Worm (Caenorhabditis elegans): ENCODE results near the gene fip-3.

Gene fip-3

ce11 chrIII:8628405-8628982 lies 39.2 kb upstream of the fip-3 start, which contains the start of the genes polk-1 and gpr-1:
TSS of gene polk-1 (minus strand) at chrIII:8628590.
TSS of gene gpr-1 (plus strand) at chrIII:8628932.
- TF ChIP-seq nhr-237 (tag; optimal IDR thresholded peaks at IDR 0.05) (no peak), ces-1 (GFP tag; optimal IDR thresholded peaks at IDR 0.05) (peak; percentile 16), elt-3 (tag; optimal IDR thresholded peaks at IDR 0.05) (no peak), tbx-8 (GFP tag; optimal IDR thresholded peaks at IDR 0.05) (no peak), bed-3 (GFP tag; optimal IDR thresholded peaks at IDR 0.05) (no peak), ztf-11 (tag; optimal IDR thresholded peaks at IDR 0.05) (no peak), lsy-2 (tag; optimal IDR thresholded peaks at IDR 0.05) (peak; percentile 34), unc-39 (tag; optimal IDR thresholded peaks at IDR 0.05) (no peak), nhr-2 (tag; optimal IDR thresholded peaks at IDR 0.05) (no peak), mep-1 (tag; optimal IDR thresholded peaks at IDR 0.05) (peak; percentile 23), nhr-76 (tag; optimal IDR thresholded peaks at IDR 0.05) (no peak), nhr-12 (tag; optimal IDR thresholded peaks at IDR 0.05) (no peak)

ce11 chrIII:8625125-8625524 lies 35.8 kb upstream of the fip-3 start:
- TF ChIP-seq flh-1 (GFP tag; optimal IDR thresholded peaks at IDR 0.05) (no peak), tbx-8 (GFP tag; optimal IDR thresholded peaks at IDR 0.05) (no peak), sem-2 (GFP tag; optimal IDR thresholded peaks at IDR 0.05) (no peak), bed-3 (GFP tag; optimal IDR thresholded peaks at IDR 0.05) (no peak), ceh-39 (tag; optimal IDR thresholded peaks at IDR 0.05) (no peak), elt-1 (tag; optimal IDR thresholded peaks at IDR 0.05; ENCODE audit: borderline replicate concordance, insufficient read depth) (no peak), ham-2 (GFP tag; optimal IDR thresholded peaks at IDR 0.05) (no peak)

ce11 chrIII:8622435-8622834 lies 33.1 kb upstream of the fip-3 start, which contains the start of gene ceh-16:
TSS of gene ceh-16 (plus strand) at chrIII:8622735.
- peak; percentile 76 for TF ChIP-seq nhr-2 (tag; optimal IDR thresholded peaks at IDR 0.05)
- TF ChIP-seq tbx-8 (GFP tag; optimal IDR thresholded peaks at IDR 0.05) = no peak
- TF ChIP-seq nhr-76 (tag; optimal IDR thresholded peaks at IDR 0.05) = no peak
- no peak for TF ChIP-seq nhr-12 (tag; optimal IDR thresholded peaks at IDR 0.05)
- TF ChIP-seq lsy-2 (tag; optimal IDR thresholded peaks at IDR 0.05) = no peak
- no peak for TF ChIP-seq flh-1 (GFP tag; optimal IDR thresholded peaks at IDR 0.05)

- TF ChIP-seq zip-8 (tag; optimal IDR thresholded peaks at IDR 0.05) (peak; percentile 92), nhr-2 (tag; optimal IDR thresholded peaks at IDR 0.05) (peak; percentile 36), sptf-1 (tag; optimal IDR thresholded peaks at IDR 0.05) (no peak)
Observed at ce11 chrIII:8621982-8622381, 32.7 kb upstream of the fip-3 start.

ce11 chrIII:8621002-8621401 lies 31.7 kb upstream of the fip-3 start:
- TF ChIP-seq sptf-1 (tag; optimal IDR thresholded peaks at IDR 0.05) (no peak), pha-4 (tag; optimal IDR thresholded peaks at IDR 0.05) (no peak), elt-1 (tag; optimal IDR thresholded peaks at IDR 0.05; ENCODE audit: borderline replicate concordance, insufficient read depth) (peak; percentile 37), lsy-2 (tag; optimal IDR thresholded peaks at IDR 0.05) (peak; percentile 13), flh-1 (GFP tag; optimal IDR thresholded peaks at IDR 0.05) (no peak)

- TF ChIP-seq ceh-43 (GFP tag; optimal IDR thresholded peaks at IDR 0.05) (no peak), pha-4 (tag; optimal IDR thresholded peaks at IDR 0.05) (no peak), nhr-2 (tag; optimal IDR thresholded peaks at IDR 0.05) (peak; percentile 91), elt-1 (tag; optimal IDR thresholded peaks at IDR 0.05; ENCODE audit: borderline replicate concordance, insufficient read depth) (peak; percentile 19), unc-62 (GFP tag; optimal IDR thresholded peaks at IDR 0.05) (peak; percentile 49), mep-1 (tag; optimal IDR thresholded peaks at IDR 0.05) (no peak), bed-3 (GFP tag; optimal IDR thresholded peaks at IDR 0.05) (no peak), zip-8 (tag; optimal IDR thresholded peaks at IDR 0.05) (no peak)
Observed at ce11 chrIII:8620259-8620658, 31.0 kb upstream of the fip-3 start.

ce11 chrIII:8618412-8618960 lies 29.2 kb upstream of the fip-3 start, which contains the start of gene C13G5.2:
TSS of gene C13G5.2 (minus strand) at chrIII:8618462.
- TF ChIP-seq tbx-8 (GFP tag; optimal IDR thresholded peaks at IDR 0.05) = no peak
- no peak for TF ChIP-seq pha-4 (tag; optimal IDR thresholded peaks at IDR 0.05)
- TF ChIP-seq ceh-43 (GFP tag; optimal IDR thresholded peaks at IDR 0.05) = no peak
- TF ChIP-seq zip-8 (tag; optimal IDR thresholded peaks at IDR 0.05) = no peak
- TF ChIP-seq lsy-2 (tag; optimal IDR thresholded peaks at IDR 0.05) = no peak
- TF ChIP-seq cnd-1 (tag; optimal IDR thresholded peaks at IDR 0.05) = no peak
- no peak for TF ChIP-seq blmp-1 (tag; optimal IDR thresholded peaks at IDR 0.05)
- TF ChIP-seq nhr-2 (tag; optimal IDR thresholded peaks at IDR 0.05) = no peak
- no peak for TF ChIP-seq elt-1 (tag; optimal IDR thresholded peaks at IDR 0.05; ENCODE audit: borderline replicate concordance, insufficient read depth)
- TF ChIP-seq nhr-237 (tag; optimal IDR thresholded peaks at IDR 0.05) = no peak
- TF ChIP-seq elt-3 (tag; optimal IDR thresholded peaks at IDR 0.05) = no peak
- TF ChIP-seq unc-62 (GFP tag; optimal IDR thresholded peaks at IDR 0.05) = no peak
- no peak for TF ChIP-seq mab-5 (tag; optimal IDR thresholded peaks at IDR 0.05)
- no peak for TF ChIP-seq snpc-4 (tag; optimal IDR thresholded peaks at IDR 0.05)

All from whole organism, mixed stage, embryonic.